Worm (Caenorhabditis elegans) whole organism, L4 larva: ENCODE results near the gene algn-6.

ENCODE experiments used
- attf-4 ChIP-seq: sonication (generic microtip); optimal IDR thresholded peaks from 3 replicates; lab custom pipeline; 2017; ENCODE audit warnings: missing biosample characterization, missing genetic modification characterization
- ctbp-1 ChIP-seq: fragments of 200-800 bp; sonication (Bioruptor generic); IDR thresholded peaks from 2 replicates; pipeline ENCODE4 v1.3.6; 2022; ENCODE audit warnings: missing genetic modification reagents, missing genetic modification characterization, missing compliant biosample characterization
- daf-16 ChIP-seq, 3 experiments: sonication (generic microtip); optimal IDR thresholded peaks; 2 replicates each; lab custom pipeline; 2016 to 2017; ENCODE audit warnings: missing genetic modification characterization in 3 of 3, missing genetic modification reagents in 3 of 3, mild to moderate bottlenecking in 2 of 3, missing compliant biosample characterization in 2 of 3, missing biosample characterization in 1 of 3, moderate library complexity in 1 of 3
- daf-19 ChIP-seq: fragments of 200-800 bp; sonication (Bioruptor generic); conservative IDR thresholded peaks from 2 replicates; pipeline ENCODE4 v1.3.6; 2022; ENCODE audit warnings: missing genetic modification characterization, missing compliant biosample characterization
- lin-39 ChIP-seq: fragments of 150-350 bp; optimal IDR thresholded peaks from 2 replicates; lab custom pipeline; 2014; ENCODE audit warnings: missing biosample characterization, missing genetic modification reagents, missing genetic modification characterization
- mdl-1 ChIP-seq, 2 experiments: fragments of 150-350 bp in 1 of 2; sonication (generic microtip) in 1 of 2; optimal IDR thresholded peaks; 2 replicates each; lab custom pipeline; 2014 to 2017; ENCODE audit warnings: missing biosample characterization in 2 of 2, missing genetic modification characterization in 2 of 2
- nhr-10 ChIP-seq: fragments of 150-350 bp; optimal IDR thresholded peaks from 2 replicates; lab custom pipeline; 2014; ENCODE audit warnings: missing biosample characterization, missing genetic modification characterization
- pqm-1 ChIP-seq: sonication (generic microtip); optimal IDR thresholded peaks from 2 replicates; lab custom pipeline; 2017; ENCODE audit warnings: missing biosample characterization, missing genetic modification characterization
- tag-97 ChIP-seq: fragments of 200-800 bp; sonication (Bioruptor generic); IDR thresholded peaks from 2 replicates; pipeline ENCODE4 v1.3.6; 2022; ENCODE audit warnings: missing genetic modification characterization, missing compliant biosample characterization
- ztf-11 ChIP-seq: fragments of 150-350 bp; optimal IDR thresholded peaks from 2 replicates; lab custom pipeline; 2014; ENCODE audit warnings: missing biosample characterization, missing genetic modification characterization

DNA sequence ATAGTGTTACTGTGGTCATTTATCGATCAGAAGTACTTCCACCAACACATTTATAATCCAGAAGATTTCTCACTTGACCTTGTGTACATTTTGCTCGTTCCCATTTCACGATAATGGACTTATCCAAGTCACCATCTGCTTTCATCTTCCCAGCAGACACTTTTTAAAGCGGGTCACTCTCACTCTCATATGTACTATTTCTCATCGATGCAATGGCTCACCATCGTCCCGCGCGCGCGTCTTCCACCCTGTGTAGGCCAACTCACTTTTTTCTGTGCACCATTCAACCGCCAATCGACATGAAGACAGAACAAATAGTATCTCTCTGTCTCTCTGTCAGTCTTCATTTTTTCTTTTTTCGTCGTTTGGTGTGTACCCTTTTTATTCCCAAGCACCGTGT lies 12.6 kb downstream of the algn-6 start:
- TF ChIP-seq daf-16 (GFP tag; optimal IDR thresholded peaks at IDR 0.05; lab: Kevin White, UChicago) (no peak), daf-16 (tag; optimal IDR thresholded peaks at IDR 0.05; lab: Kevin White, UChicago) (no peak), daf-19 (GFP tag; lab: Robert Waterston, UW) (no peak), attf-4 (no peak), ctbp-1 (GFP tag; lab: Robert Waterston, UW) (no peak), nhr-10 (tag; lab: Kevin White, UChicago) (no peak), lin-39 (tag; lab: Kevin White, UChicago) (no peak), tag-97 (no peak), mdl-1 (tag; optimal IDR thresholded peaks at IDR 0.05; lab: Kevin White, UChicago) (no peak), ztf-11 (tag; lab: Kevin White, UChicago) (no peak), pqm-1 (tag; lab: Kevin White, UChicago) (no peak)
